Fruit fly (Drosophila melanogaster) S2 (cell line): ENCODE data around the gene CG2533.
"Not testable (repeated sequence)": the region's sequence is repeated elsewhere in the genome, so short reads cannot be mapped to it uniquely, and the experiment has no call there.

Experiments used
- CG8478 ChIP-seq: fragments of >200 bp; optimal IDR thresholded peaks from 2 replicates; lab custom pipeline; 2018
- CTCF ChIP-seq, 2 experiments: fragments of >200 bp; optimal IDR thresholded peaks; 2 replicates each; lab custom pipeline; 2018

Gene CG2533

DNA sequence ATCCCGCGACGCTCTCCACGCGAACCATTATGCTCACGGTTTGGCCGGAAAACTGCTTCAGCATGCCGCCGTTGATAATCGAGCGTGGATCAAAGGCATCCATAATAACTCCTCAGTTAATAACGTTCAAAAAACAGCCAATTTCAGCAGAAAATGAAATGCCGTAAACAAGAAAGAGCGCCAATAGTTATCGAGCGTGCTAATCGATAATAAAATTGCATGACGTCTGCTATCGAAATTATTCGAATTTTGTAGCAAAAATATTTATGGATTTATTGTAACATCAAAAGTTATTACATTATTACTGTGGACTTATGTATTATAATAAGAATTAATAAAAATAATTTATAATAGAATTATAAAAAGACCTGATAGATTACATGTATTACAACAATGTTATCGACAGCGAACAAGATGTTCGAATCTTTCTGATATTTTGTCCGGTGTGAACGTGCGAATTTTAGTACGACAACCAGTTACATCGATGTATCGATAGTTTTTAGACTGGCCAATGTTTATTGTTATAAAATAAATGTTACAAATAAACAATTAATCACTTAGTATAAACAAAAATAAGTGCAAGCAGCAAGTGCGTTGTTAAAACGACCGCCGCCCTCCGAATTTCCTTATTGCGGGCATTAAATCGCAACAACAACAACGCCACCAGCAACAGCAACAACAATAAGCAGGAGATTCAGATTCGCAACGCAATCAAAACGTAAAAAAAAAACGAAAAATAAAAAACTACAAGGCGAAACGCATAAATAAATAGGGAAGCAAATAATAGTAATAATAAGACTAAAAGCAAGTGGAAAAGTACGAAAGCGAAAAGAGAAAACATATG is 11.9 kb upstream of the CG2533 start, which contains the start of the genes RPA3 and Met:
RPA3 (minus strand) TSS at position 189 of the 844 bp plus-strand sequence.
Met (plus strand) TSS at position 473 of the 844 bp plus-strand sequence.
- TF ChIP-seq CTCF (optimal IDR thresholded peaks at IDR 0.05; lab: Kevin White, UChicago) (no peak), CG8478 (lab: Kevin White, UChicago) (no peak)

DNA sequence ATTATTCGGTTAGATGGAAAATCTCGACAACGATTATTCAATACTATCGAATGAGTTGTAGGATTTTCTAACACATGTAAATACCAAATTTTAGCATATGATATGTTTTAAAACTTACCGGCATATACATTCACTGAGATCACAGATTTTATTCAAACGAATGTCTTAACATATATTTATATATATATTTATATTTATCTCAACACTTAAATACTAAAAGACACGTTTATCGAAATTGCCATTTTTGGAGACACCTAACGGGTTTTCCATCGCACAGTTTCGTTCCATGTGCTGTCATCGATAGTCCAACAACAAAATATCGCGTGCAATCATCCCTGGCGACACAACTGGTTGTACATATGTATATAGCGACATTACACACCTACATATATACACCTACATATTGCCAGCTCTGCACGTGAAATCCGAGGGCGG is 7.7 kb upstream of the CG2533 start, which contains the start of the genes CG2247 and CG1703:
CG2247 (minus strand) TSS at position 8 of the 435 bp plus-strand sequence.
CG1703 (plus strand) TSS at position 283 of the 435 bp plus-strand sequence.
- no peak for TF ChIP-seq CG8478 (lab: Kevin White, UChicago)

DNA sequence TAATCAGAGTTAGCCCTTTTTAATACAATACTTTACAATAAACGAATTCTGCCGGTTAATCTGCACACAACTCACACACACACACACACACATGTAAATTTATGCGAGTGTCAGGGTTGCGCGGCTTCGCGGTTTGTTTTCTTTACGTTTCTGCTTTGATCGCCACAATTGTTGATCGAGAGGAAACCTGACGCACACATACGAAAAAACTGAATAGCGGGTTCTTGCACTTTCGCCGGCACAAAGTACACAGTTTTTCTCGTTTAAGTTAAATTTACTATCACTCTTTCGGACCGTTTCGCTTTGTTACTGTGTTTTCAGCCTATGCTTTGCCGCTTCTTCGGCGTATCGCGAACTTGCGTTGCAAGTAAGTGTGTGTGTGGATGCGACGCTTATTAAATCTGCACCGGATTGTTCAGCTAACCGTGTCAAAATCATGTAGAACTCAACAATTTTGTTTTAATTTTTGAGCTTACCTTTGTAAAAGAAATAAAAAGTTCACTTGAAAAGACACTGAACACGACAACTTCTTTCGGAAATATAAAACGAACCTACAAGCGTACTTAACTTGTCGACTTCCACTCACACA is 7.2 kb upstream of the CG2533 start:
- no peak for TF ChIP-seq CTCF (optimal IDR thresholded peaks at IDR 0.05; lab: Kevin White, UChicago)
- no peak for TF ChIP-seq CG8478 (lab: Kevin White, UChicago)

DNA sequence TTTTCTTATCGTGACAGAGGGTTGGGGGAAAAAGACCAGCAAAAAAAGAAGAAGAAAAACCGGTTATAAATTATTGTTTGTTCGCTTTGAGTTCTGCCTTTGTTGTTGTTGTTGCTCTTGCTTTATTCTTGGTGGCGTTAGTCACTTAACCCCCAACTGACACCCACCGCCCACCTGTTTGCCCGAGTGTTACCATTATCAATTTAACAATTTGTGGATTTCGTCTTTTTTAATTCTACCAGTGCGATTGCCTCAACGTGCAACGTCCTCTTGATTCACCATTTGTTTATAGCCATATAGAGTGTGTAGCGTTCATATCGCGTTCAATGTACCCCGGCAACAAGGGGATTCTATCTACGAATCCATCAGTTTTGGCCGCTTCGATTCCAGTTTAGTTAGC is 2.6 kb downstream of the CG2533 start:
- no peak for TF ChIP-seq CG8478 (lab: Kevin White, UChicago)
- no peak for TF ChIP-seq CTCF (optimal IDR thresholded peaks at IDR 0.05; lab: Kevin White, UChicago)

DNA sequence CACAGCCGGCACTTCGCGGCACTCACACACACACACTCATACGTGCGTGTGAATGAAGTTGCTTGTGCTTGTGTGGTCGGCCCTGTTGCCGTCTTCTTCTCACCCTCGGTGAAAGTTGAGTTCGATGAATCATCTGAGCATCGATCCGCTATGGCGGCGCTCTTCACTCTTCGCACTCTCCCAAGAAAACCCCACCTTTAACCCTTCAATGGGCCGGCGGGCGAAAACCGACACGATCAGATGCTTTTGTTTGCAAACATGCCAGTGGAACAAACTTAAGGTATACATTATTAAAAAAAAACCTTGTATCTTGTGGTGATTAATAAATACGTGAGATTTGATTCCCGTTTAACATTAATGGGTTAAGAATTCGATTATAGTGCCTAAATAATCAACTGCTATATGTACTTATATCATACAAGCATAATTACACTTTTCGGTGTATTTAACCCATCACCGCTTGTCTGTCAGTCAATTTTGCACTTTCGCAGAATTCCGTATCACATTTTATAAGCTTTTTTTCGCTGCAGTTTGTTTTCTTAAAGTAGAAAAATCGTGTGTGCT is 3.1 kb downstream of the CG2533 start:
- TF ChIP-seq CTCF (optimal IDR thresholded peaks at IDR 0.05; lab: Kevin White, UChicago), result no peak
- TF ChIP-seq CG8478 (lab: Kevin White, UChicago), result no peak

DNA sequence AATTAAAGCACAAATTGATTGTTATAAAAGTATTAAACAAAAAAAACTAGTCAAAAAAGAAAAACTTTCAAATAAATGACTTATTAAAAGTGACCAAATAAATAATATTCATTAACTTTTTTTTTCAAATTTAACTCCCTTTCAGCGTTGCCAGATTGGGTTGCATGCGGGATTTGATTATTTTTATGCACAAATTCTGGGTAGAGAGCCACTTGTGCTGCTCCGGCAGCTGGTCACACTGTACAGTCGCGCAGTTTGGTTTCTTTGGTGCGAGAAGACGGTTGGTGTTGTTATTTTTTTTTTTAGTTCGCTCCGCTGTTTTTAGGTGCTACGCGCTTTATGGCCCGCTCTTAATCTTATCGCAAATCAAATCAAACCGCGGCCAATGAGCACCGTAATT is 4.4 kb downstream of the CG2533 start, which contains the start of gene rho-4:
rho-4 (plus strand) TSS at position 250 of the 400 bp plus-strand sequence.
- not testable (repeated sequence) for TF ChIP-seq CG8478 (lab: Kevin White, UChicago); CTCF (optimal IDR thresholded peaks at IDR 0.05; lab: Kevin White, UChicago)

DNA sequence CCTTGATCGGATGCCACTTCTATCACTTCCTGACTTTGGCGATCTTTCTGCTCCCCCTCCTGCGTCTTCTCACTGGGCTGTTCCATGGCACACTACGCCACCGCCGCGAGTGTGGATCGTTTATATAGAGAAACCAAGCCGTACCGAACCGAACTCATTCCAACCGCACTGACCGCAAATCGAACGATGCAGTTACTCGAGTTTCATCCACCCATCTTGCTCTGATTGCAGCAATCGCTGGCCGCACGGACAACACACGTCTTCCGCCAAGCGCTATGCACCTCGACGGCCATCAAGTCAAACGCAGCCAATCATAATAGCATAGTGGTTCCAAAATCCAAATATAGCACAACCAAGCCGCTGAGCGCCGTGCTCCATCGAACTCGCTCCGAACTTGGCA is 19.9 kb downstream of the CG2533 start, which contains the start of gene pkm:
pkm (minus strand) TSS at position 101 of the 400 bp plus-strand sequence.
- TF ChIP-seq CG8478 (lab: Kevin White, UChicago), result no peak

DNA sequence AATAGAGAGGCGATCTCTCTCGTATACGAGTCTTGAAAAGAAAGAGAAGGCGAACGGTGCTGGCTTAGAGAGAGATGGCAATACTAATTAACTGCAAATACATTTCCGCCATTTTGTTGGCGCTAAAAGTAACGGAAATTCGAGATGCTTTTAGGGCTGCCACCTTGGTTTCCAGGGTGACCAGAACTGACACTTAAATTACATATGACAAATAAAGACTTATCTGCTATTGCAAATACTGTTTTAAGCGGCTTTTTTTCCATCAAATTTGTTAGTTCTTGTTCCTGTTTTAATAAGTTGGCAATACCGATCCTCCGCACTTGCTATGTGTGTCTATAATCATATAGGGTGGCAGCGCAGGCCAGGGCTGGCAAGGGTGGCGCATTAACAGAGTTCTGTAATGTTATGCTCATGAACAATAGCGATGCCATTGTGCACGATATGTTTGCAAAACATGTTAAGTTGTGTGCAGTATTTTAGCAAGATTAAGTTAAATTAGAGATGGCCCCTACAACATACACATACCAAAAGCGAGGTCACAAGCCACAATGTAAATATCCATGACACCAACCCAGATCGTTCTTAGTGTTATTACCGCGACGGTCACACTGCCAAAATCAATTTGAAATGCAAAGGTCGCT is 23.7 kb downstream of the CG2533 start, which contains the start of gene nod:
nod (plus strand) TSS at position 573 of the 641 bp plus-strand sequence.
- TF ChIP-seq CTCF (optimal IDR thresholded peaks at IDR 0.05; lab: Kevin White, UChicago) (peak; percentile 62), CG8478 (lab: Kevin White, UChicago) (no peak)

DNA sequence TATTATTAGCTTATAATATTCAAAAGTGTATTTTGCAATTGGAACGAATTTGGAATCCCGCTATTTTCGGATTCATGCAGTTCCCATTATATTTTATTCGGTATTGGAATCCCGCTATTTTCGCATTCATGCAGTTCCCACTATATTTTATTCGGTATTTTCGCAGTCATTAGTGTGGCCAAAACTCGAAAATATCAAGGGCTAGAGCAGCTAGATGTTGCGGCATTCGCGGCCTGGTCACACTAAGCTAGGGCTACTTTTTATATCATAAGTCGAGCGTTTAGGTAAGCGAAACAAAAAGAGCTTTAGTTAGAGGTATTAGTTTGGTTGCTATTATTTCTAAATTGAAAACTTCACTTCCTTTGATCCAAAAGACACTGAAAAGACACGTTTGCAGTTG is 25.2 kb downstream of the CG2533 start:
- TF ChIP-seq CTCF (optimal IDR thresholded peaks at IDR 0.05; lab: Kevin White, UChicago), result no peak
- TF ChIP-seq CG8478 (lab: Kevin White, UChicago), result no peak

DNA sequence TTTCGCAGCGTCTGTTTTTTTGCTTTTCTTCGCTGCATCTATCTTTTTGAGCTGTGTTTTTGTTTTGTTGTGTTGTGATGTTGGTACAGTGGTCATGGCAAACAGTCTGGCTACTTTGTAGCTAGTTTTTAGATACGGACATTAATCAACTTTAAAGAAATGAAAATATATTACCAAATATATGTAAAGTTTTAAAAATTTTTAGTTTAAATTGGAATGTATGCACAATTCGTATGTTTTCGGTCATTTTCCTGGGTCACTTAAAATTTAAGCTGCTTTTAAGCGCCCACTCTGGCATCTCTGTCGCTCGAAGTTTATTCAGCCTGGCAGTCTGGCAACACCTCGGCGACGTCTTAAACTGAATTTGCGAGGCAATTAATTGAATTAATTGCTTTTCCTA is 27.5 kb downstream of the CG2533 start, which contains the start of gene CG11695:
CG11695 (plus strand) TSS at position 344 of the 400 bp plus-strand sequence.
- no peak for TF ChIP-seq CTCF (optimal IDR thresholded peaks at IDR 0.05; lab: Kevin White, UChicago)
- TF ChIP-seq CG8478 (lab: Kevin White, UChicago), result no peak

DNA sequence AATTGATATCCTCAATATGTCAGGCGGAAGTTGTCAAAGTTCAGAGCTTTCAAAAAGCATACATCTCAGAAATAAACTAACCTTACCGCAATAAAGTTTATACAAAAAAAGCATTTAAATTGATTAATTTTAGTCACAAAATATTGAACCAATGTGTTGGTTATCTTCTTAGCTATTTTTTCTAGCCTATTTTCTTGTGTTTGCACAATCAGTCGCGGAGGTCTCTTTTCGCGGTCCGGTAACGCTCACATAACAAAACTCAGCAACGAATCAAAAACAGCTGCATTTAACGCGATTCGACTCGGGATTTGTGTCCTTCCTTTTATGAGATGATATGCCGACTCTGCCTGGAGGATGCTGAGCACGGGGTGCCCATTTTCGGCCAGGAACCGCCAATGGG is 30.5 kb downstream of the CG2533 start, which contains the start of gene CG11696:
CG11696 (plus strand) TSS at position 203 of the 400 bp plus-strand sequence.
- TF ChIP-seq CG8478 (lab: Kevin White, UChicago) (no peak), CTCF (optimal IDR thresholded peaks at IDR 0.05; lab: Kevin White, UChicago) (no peak)

DNA sequence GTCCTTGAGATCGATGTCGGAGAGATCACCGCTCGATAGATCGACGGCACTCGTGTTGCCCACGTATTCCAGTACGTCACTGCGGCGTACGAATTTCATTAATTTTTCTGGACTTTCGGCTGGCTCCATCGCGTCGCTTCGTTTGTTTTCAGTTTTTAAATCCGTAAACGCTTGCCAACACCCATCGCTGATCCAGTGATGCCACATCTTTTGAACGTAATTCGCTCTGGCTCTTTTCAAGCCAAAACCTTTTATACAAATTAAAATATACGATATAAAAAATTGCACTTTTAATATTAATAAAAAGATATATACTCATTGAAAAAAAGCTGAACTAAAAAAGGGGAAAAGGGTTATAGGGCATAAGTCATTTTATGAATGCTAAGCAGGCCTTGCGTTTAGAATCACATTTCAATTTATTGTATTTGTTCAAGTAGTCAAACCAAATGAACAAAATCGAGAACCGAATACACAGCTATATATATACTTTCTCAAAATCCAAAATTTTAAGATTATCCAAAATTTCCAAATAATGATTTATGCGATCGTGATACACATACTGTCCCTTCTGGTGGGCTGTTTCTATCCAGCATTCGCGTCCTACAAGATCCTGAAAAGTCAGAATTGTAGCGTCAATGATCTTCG is 31.6 kb downstream of the CG2533 start, which contains the start of the genes Kmn1 and Reepl1:
Kmn1 (minus strand) TSS at position 173 of the 645 bp plus-strand sequence.
Reepl1 (plus strand) TSS at position 438 of the 645 bp plus-strand sequence.
- TF ChIP-seq CG8478 (lab: Kevin White, UChicago), result no peak
- no peak for TF ChIP-seq CTCF (optimal IDR thresholded peaks at IDR 0.05; lab: Kevin White, UChicago)

DNA sequence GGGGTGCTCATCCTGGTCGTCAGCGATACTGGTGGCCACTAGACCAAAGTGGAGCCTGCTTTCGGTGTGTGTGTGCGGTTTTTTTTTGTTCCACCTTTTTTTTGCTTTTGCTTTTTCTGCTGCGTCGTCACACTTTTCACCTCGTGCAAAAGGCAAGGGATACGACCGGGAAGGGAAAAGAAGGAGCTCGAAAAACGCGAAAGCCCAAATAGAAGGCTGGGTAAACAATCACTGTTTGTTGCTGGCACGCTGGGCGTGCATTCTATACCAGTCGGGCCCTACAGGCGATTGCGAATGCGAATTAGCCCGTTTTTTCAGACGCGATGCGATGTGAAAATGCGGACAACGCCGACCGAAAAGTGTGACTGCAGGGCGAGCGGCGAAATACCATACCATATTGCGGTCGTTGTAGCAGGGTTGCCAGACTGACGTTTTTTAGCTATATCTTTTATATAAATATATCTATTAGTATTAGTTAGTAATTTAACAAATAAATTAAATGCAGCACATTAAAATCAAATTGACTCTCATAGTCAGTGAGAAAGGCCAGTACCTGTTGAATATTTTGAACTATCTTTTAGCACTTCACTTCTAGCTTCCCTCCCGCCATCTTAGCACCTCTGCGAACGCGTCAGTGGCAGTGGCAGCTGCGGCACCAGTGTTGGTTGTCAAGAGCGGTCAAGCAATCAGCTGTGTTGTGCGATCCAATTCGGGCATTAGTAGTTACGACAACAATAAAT is 33.9 kb downstream of the CG2533 start, which contains the start of the genes Polr2A and CG11699:
Polr2A (minus strand) TSS at position 371 of the 740 bp plus-strand sequence.
CG11699 (plus strand) TSS at position 666 of the 740 bp plus-strand sequence.
- TF ChIP-seq CTCF (optimal IDR thresholded peaks at IDR 0.05; lab: Kevin White, UChicago), result no peak
- TF ChIP-seq CG8478 (lab: Kevin White, UChicago), result no peak
